Worm (Caenorhabditis elegans): ENCODE measurements around the gene ril-2.

The ril-2 gene

ce11 chrV:12596795-12597194 is 2.2 kb downstream of the ril-2 start (continued):
- TF ChIP-seq nhr-27 (tag; optimal IDR thresholded peaks at IDR 0.05) (no peak), Y67H2A.10 (GFP tag; conservative IDR thresholded peaks at IDR 0.05) (no peak), athp-1 (tag; optimal IDR thresholded peaks at IDR 0.05) (peak; percentile 70), ztf-28 (GFP tag; IDR thresholded peaks at IDR 0.05) (no peak), cebp-1 (GFP tag; IDR thresholded peaks at IDR 0.05) (no peak), cebp-1 (tag; optimal IDR thresholded peaks at IDR 0.05) (peak; percentile 58), die-1 (tag; optimal IDR thresholded peaks at IDR 0.05) (peak; percentile 79), D2030.7 (GFP tag; IDR thresholded peaks at IDR 0.05) (peak; percentile 35; the same call in 1 of the 2 replicates), nhr-179 (tag; optimal IDR thresholded peaks at IDR 0.05) (peak; percentile 28), rec-8 (tag; optimal IDR thresholded peaks at IDR 0.05) (peak in 1 of 2 experiments; percentile 63), T07F8.4 (tag; optimal IDR thresholded peaks at IDR 0.05) (peak; percentile 56), ztf-25 (GFP tag; IDR thresholded peaks at IDR 0.05) (0 out of 2 replicates have a peak, but pooled peaks have one; percentile 15), lin-40 (tag; optimal IDR thresholded peaks at IDR 0.05) (peak; percentile 45), rcor-1 (GFP tag; IDR thresholded peaks at IDR 0.05) (no peak), gei-17 (GFP tag; optimal IDR thresholded peaks at IDR 0.05) (no peak), Y53F4B.3 (GFP tag; IDR thresholded peaks at IDR 0.05) (no peak), atf-7 (tag; optimal IDR thresholded peaks at IDR 0.05) (peak; percentile 19), zim-3 (tag; optimal IDR thresholded peaks at IDR 0.05) (no peak), aptf-2 (GFP tag; conservative IDR thresholded peaks at IDR 0.05) (no peak), lin-26 (GFP tag; IDR thresholded peaks at IDR 0.05) (peak; percentile 86), ztf-26 (tag; optimal IDR thresholded peaks at IDR 0.05) (peak; percentile 45), ceh-79 (tag; optimal IDR thresholded peaks at IDR 0.05) (no peak), madf-10 (tag; optimal IDR thresholded peaks at IDR 0.05) (peak; percentile 15), aptf-3 (GFP tag; IDR thresholded peaks at IDR 0.05) (no peak), nfya-2 (GFP tag; IDR thresholded peaks at IDR 0.05) (no peak), mcd-1 (GFP tag; IDR thresholded peaks at IDR 0.05) (peak; percentile 50), snpc-1.3 (tag; optimal IDR thresholded peaks at IDR 0.05; ENCODE audit: insufficient read depth) (peak; percentile 55), tlf-1 (GFP tag; optimal IDR thresholded peaks at IDR 0.05) (no peak), sptf-2 (GFP tag; optimal IDR thresholded peaks at IDR 0.05) (no peak), xnd-1 (tag; optimal IDR thresholded peaks at IDR 0.05) (no peak), attf-3 (GFP tag; conservative IDR thresholded peaks at IDR 0.05) (peak; percentile 52; the same call in 1 of the 2 replicates), nhr-90 (tag; optimal IDR thresholded peaks at IDR 0.05) (peak; percentile 90), hlh-26 (GFP tag; conservative IDR thresholded peaks at IDR 0.05) (no peak), ztf-18 (tag; optimal IDR thresholded peaks at IDR 0.05) (peak; percentile 71), let-607 (tag; optimal IDR thresholded peaks at IDR 0.05) (peak; percentile 6 to 48)

- no peak for TF ChIP-seq tbp1 (GFP tag; optimal IDR thresholded peaks at IDR 0.05)
- TF ChIP-seq hsf-1 (GFP tag; IDR thresholded peaks at IDR 0.05): 0 out of 2 replicates have a peak, but pooled peaks have one; percentile 27
Observed at ce11 chrV:12596196-12596595, 2.8 kb downstream of the ril-2 start, which contains the start of gene mma-1. TSS of gene mma-1 (minus strand) at chrV:12596296.

- TF ChIP-seq cebp-1 (GFP tag; IDR thresholded peaks at IDR 0.05): no peak
- peak; percentile 2 for TF ChIP-seq cebp-1 (tag; optimal IDR thresholded peaks at IDR 0.05)
- no peak for TF ChIP-seq snpc-3.4 (tag; optimal IDR thresholded peaks at IDR 0.05)
Observed at ce11 chrV:12592379-12592778, 6.6 kb downstream of the ril-2 start, which contains the start of gene C14C10.2. TSS of gene C14C10.2 (minus strand) at chrV:12592479.
